Worm (Caenorhabditis elegans) whole organism, L1 larva: ENCODE results near the gene vig-1.
A peak's percentile ranks its signal among the peaks of the same experiment; 100 is the strongest.

Experiments
- C04F5.9 ChIP-seq: sonication (generic microtip); optimal IDR thresholded peaks from 2 replicates; lab custom pipeline; 2016; ENCODE audit warnings: missing genetic modification characterization, missing compliant biosample characterization
- Y116A8C.19 ChIP-seq: sonication (generic microtip); optimal IDR thresholded peaks from 2 replicates; lab custom pipeline; 2016; ENCODE audit warnings: missing compliant biosample characterization, missing genetic modification characterization, borderline replicate concordance
- aha-1 ChIP-seq: fragments of 150-350 bp; optimal IDR thresholded peaks from 2 replicates; lab custom pipeline; 2014; ENCODE audit warnings: missing biosample characterization, missing genetic modification characterization
- ama-1 ChIP-seq: fragments of 150-350 bp; optimal IDR thresholded peaks from 2 replicates; lab custom pipeline; 2014
- blmp-1 ChIP-seq: fragments of 150-350 bp; optimal IDR thresholded peaks from 2 replicates; lab custom pipeline; 2014; ENCODE audit warnings: missing biosample characterization, missing genetic modification characterization
- ceh-63 ChIP-seq: fragments of 200-800 bp; sonication (Bioruptor generic); optimal IDR thresholded peaks from 2 replicates; lab custom pipeline; 2018; ENCODE audit warnings: mild to moderate bottlenecking, missing genetic modification characterization, missing compliant biosample characterization
- ceh-8 ChIP-seq: fragments of 200-800 bp; sonication (Bioruptor generic); optimal IDR thresholded peaks from 2 replicates; lab custom pipeline; 2018; ENCODE audit warnings: mild to moderate bottlenecking, missing genetic modification characterization, moderate library complexity, missing compliant biosample characterization
- ces-1 ChIP-seq: fragments of 150-350 bp; optimal IDR thresholded peaks from 2 replicates; lab custom pipeline; 2014; ENCODE audit warnings: missing biosample characterization, missing genetic modification reagents, missing genetic modification characterization
- dsc-1 ChIP-seq: sonication (generic microtip); optimal IDR thresholded peaks from 2 replicates; lab custom pipeline; 2016; ENCODE audit warnings: mild to moderate bottlenecking, missing genetic modification characterization, missing compliant biosample characterization
- efl-1 ChIP-seq, 4 experiments: fragments of 150-350 bp; optimal IDR thresholded peaks in 3 of 4; peaks in 1 of 4; 1 replicate in 1 of 4; 2 replicates in 3 of 4; lab custom pipeline; 2014; ENCODE audit warnings: missing biosample characterization in 2 of 4, missing genetic modification characterization in 2 of 4, missing genetic modification reagents in 2 of 4
- efl-3 ChIP-seq: fragments of 200-800 bp; sonication (Bioruptor generic); optimal IDR thresholded peaks from 2 replicates; lab custom pipeline; 2018; ENCODE audit warnings: mild to moderate bottlenecking, missing genetic modification characterization, missing compliant biosample characterization
- egl-27 ChIP-seq, 2 experiments: fragments of 150-350 bp in 1 of 2; sonication (generic microtip); optimal IDR thresholded peaks; 3 replicates each; lab custom pipeline; 2017 to 2018; ENCODE audit warnings: missing biosample characterization in 2 of 2, missing genetic modification characterization in 2 of 2, missing genetic modification reagents in 2 of 2
- elt-3 ChIP-seq, 6 experiments: fragments of 150-350 bp in 1 of 6; sonication (generic microtip); optimal IDR thresholded peaks; 2 replicates each; lab custom pipeline; 2017 to 2018; ENCODE audit warnings: missing biosample characterization in 6 of 6, missing genetic modification characterization in 6 of 6, inconsistent platforms in 1 of 6
- fkh-10 ChIP-seq: sonication (generic microtip); optimal IDR thresholded peaks from 2 replicates; lab custom pipeline; 2017; ENCODE audit warnings: missing biosample characterization, missing genetic modification reagents, missing genetic modification characterization
- fkh-4 ChIP-seq: sonication (generic microtip); optimal IDR thresholded peaks from 2 replicates; lab custom pipeline; 2016; ENCODE audit warnings: missing compliant biosample characterization, missing genetic modification characterization, borderline replicate concordance
- fkh-8 ChIP-seq: sonication (generic microtip); optimal IDR thresholded peaks from 2 replicates; lab custom pipeline; 2016; ENCODE audit warnings: mild to moderate bottlenecking, missing genetic modification characterization, missing compliant biosample characterization
- fos-1 ChIP-seq: fragments of 150-350 bp; optimal IDR thresholded peaks from 2 replicates; lab custom pipeline; 2014; ENCODE audit warnings: missing biosample characterization, missing genetic modification characterization
- grh-1 ChIP-seq: fragments of 200-800 bp; sonication (Bioruptor generic); IDR thresholded peaks from 2 replicates; pipeline ENCODE4 v1.3.6; 2022; ENCODE audit warnings: missing genetic modification reagents, missing genetic modification characterization, missing compliant biosample characterization
- hlh-17 ChIP-seq: fragments of 200-800 bp; sonication (Bioruptor generic); optimal IDR thresholded peaks from 2 replicates; lab custom pipeline; 2018; ENCODE audit warnings: missing genetic modification characterization, mild to moderate bottlenecking, missing compliant biosample characterization, moderate library complexity, borderline replicate concordance
- hpl-2 ChIP-seq: fragments of 150-350 bp; optimal IDR thresholded peaks from 2 replicates; lab custom pipeline; 2014; ENCODE audit warnings: missing biosample characterization, missing genetic modification reagents, missing genetic modification characterization
- irx-1 ChIP-seq: sonication (generic microtip); optimal IDR thresholded peaks from 2 replicates; lab custom pipeline; 2016; ENCODE audit warnings: missing genetic modification characterization, missing compliant biosample characterization
- isw-1 ChIP-seq: fragments of 200-800 bp; sonication (Bioruptor generic); IDR thresholded peaks from 2 replicates; pipeline ENCODE4 v1.3.6; 2022; ENCODE audit warnings: missing genetic modification characterization, missing compliant biosample characterization
- lin-13 ChIP-seq: fragments of 150-350 bp; optimal IDR thresholded peaks from 2 replicates; lab custom pipeline; 2014; ENCODE audit warnings: missing biosample characterization, missing genetic modification reagents, missing genetic modification characterization
- lin-15B ChIP-seq: fragments of 150-350 bp; sonication (generic microtip); optimal IDR thresholded peaks from 3 replicates; lab custom pipeline; 2014; ENCODE audit warnings: missing biosample characterization, missing genetic modification characterization
- lin-39 ChIP-seq: fragments of 150-350 bp; optimal IDR thresholded peaks from 2 replicates; lab custom pipeline; 2014; ENCODE audit warnings: missing biosample characterization, missing genetic modification reagents, missing genetic modification characterization
- mab-9 ChIP-seq: fragments of 200-800 bp; sonication (Bioruptor generic); IDR thresholded peaks from 2 replicates; pipeline ENCODE4 v1.3.6; 2022; ENCODE audit warnings: missing genetic modification reagents, missing genetic modification characterization, missing compliant biosample characterization
- mef-2 ChIP-seq: fragments of 150-350 bp; optimal IDR thresholded peaks from 2 replicates; lab custom pipeline; 2014; ENCODE audit warnings: missing biosample characterization, missing genetic modification characterization
- mep-1 ChIP-seq: fragments of 150-350 bp; optimal IDR thresholded peaks from 2 replicates; lab custom pipeline; 2014; ENCODE audit warnings: missing biosample characterization, missing genetic modification characterization
- nhr-11 ChIP-seq: fragments of 150-350 bp; optimal IDR thresholded peaks from 2 replicates; lab custom pipeline; 2014; ENCODE audit warnings: missing biosample characterization, missing genetic modification characterization
- nhr-12 ChIP-seq: sonication (generic microtip); optimal IDR thresholded peaks from 2 replicates; lab custom pipeline; 2017; ENCODE audit warnings: missing biosample characterization, missing genetic modification characterization
- nhr-19 ChIP-seq: fragments of 200-800 bp; sonication (Bioruptor generic); conservative IDR thresholded peaks from 2 replicates; pipeline ENCODE4 v1.3.6; 2022; ENCODE audit warnings: missing genetic modification characterization, missing compliant biosample characterization
- nhr-237 ChIP-seq: fragments of 150-350 bp; optimal IDR thresholded peaks from 2 replicates; lab custom pipeline; 2014; ENCODE audit warnings: missing biosample characterization, missing genetic modification characterization
- nhr-71 ChIP-seq: sonication (generic microtip); optimal IDR thresholded peaks from 2 replicates; lab custom pipeline; 2016; ENCODE audit warnings: mild to moderate bottlenecking, missing genetic modification characterization, moderate library complexity, missing compliant biosample characterization
- nhr-76 ChIP-seq: sonication (generic microtip); optimal IDR thresholded peaks from 2 replicates; lab custom pipeline; 2017; ENCODE audit warnings: missing biosample characterization, missing genetic modification characterization
- nhr-77 ChIP-seq: fragments of 150-350 bp; optimal IDR thresholded peaks from 2 replicates; lab custom pipeline; 2014; ENCODE audit warnings: missing biosample characterization, missing genetic modification characterization
- nhr-84 ChIP-seq: sonication (generic microtip); optimal IDR thresholded peaks from 2 replicates; lab custom pipeline; 2017; ENCODE audit warnings: missing biosample characterization, missing genetic modification characterization
- nhr-85 ChIP-seq: sonication (generic microtip); peaks from one replicate; lab custom pipeline; 2016; ENCODE audit warnings: missing genetic modification characterization, inconsistent platforms, missing compliant biosample characterization
- pqm-1 ChIP-seq: sonication (generic microtip); optimal IDR thresholded peaks from 3 replicates; lab custom pipeline; 2017; ENCODE audit warnings: missing biosample characterization, missing genetic modification characterization
- skn-1 ChIP-seq: fragments of 150-350 bp; optimal IDR thresholded peaks from 2 replicates; lab custom pipeline; 2014; ENCODE audit warnings: missing biosample characterization, missing genetic modification characterization
- snpc-4 ChIP-seq: fragments of 150-350 bp; optimal IDR thresholded peaks from 2 replicates; lab custom pipeline; 2014; ENCODE audit warnings: missing biosample characterization, missing genetic modification characterization
- sptf-1 ChIP-seq: fragments of 150-350 bp; optimal IDR thresholded peaks from 2 replicates; lab custom pipeline; 2014; ENCODE audit warnings: missing biosample characterization, missing genetic modification characterization
- sup-37 ChIP-seq: fragments of 200-800 bp; sonication (Bioruptor generic); optimal IDR thresholded peaks from 2 replicates; lab custom pipeline; 2018; ENCODE audit warnings: mild to moderate bottlenecking, missing genetic modification characterization, missing compliant biosample characterization
- swsn-7 ChIP-seq: sonication (generic microtip); optimal IDR thresholded peaks from 2 replicates; lab custom pipeline; 2016; ENCODE audit warnings: missing genetic modification characterization, missing compliant biosample characterization
- tbx-2 ChIP-seq: sonication (generic microtip); optimal IDR thresholded peaks from 2 replicates; lab custom pipeline; 2016; ENCODE audit warnings: missing genetic modification characterization, missing compliant biosample characterization
- tlp-1 ChIP-seq: fragments of 150-350 bp; optimal IDR thresholded peaks from 2 replicates; lab custom pipeline; 2014; ENCODE audit warnings: missing biosample characterization, missing genetic modification characterization
- unc-30 ChIP-seq: sonication (generic microtip); optimal IDR thresholded peaks from 2 replicates; lab custom pipeline; 2017; ENCODE audit warnings: missing biosample characterization, missing genetic modification characterization
- unc-62 ChIP-seq: fragments of 150-350 bp; optimal IDR thresholded peaks from 2 replicates; lab custom pipeline; 2014; ENCODE audit warnings: missing biosample characterization, missing genetic modification reagents, missing genetic modification characterization
- unc-98 ChIP-seq: fragments of 200-800 bp; sonication (Bioruptor generic); IDR thresholded peaks from 2 replicates; pipeline ENCODE4 v1.3.6; 2022; ENCODE audit warnings: missing genetic modification characterization, missing compliant biosample characterization
- vab-15 ChIP-seq: sonication (generic microtip); optimal IDR thresholded peaks from 2 replicates; lab custom pipeline; 2017; ENCODE audit warnings: missing genotype, mild to moderate bottlenecking, missing genetic modification characterization, missing compliant biosample characterization
- xbp-1 ChIP-seq: sonication (generic microtip); optimal IDR thresholded peaks from 2 replicates; lab custom pipeline; 2016; ENCODE audit warnings: missing genetic modification characterization, missing compliant biosample characterization
- zip-4 ChIP-seq: fragments of 200-800 bp; sonication (Bioruptor generic); optimal IDR thresholded peaks from 2 replicates; lab custom pipeline; 2018; ENCODE audit warnings: mild to moderate bottlenecking, missing genetic modification characterization, moderate library complexity, missing compliant biosample characterization
- ztf-4 ChIP-seq: fragments of 150-350 bp; optimal IDR thresholded peaks from 2 replicates; lab custom pipeline; 2014; ENCODE audit warnings: missing biosample characterization, missing genetic modification characterization

vig-1 gene

ce11 chrII:1315245-1315644 is 5.6 kb upstream of the vig-1 start (continued):
- TF ChIP-seq blmp-1 (tag; lab: Kevin White, UChicago) (peak; percentile 91), aha-1 (no peak), unc-30 (tag; lab: Kevin White, UChicago) (no peak), mep-1 (tag; lab: Kevin White, UChicago) (no peak), grh-1 (GFP tag; lab: Robert Waterston, UW) (no peak), lin-13 (no peak), nhr-11 (no peak), mef-2 (tag; lab: Kevin White, UChicago) (no peak), nhr-76 (tag; lab: Kevin White, UChicago) (no peak), dsc-1 (tag; lab: Kevin White, UChicago) (no peak), fkh-10 (GFP tag; lab: Kevin White, UChicago) (peak; percentile 15), xbp-1 (tag; lab: Kevin White, UChicago) (no peak), egl-27 (tag; optimal IDR thresholded peaks at IDR 0.05; lab: Kevin White, UChicago) (no peak), nhr-71 (tag; lab: Kevin White, UChicago) (peak; percentile 23), snpc-4 (tag; lab: Kevin White, UChicago) (no peak), pqm-1 (tag; lab: Kevin White, UChicago) (no peak), tbx-2 (no peak), hlh-17 (no peak), efl-3 (GFP tag; lab: Kevin White, UChicago) (no peak), elt-3 (tag; optimal IDR thresholded peaks at IDR 0.05; lab: Kevin White, UChicago) (peak in 3 of 6 experiments; percentile 7 to 65 (median 17)), mab-9 (GFP tag; lab: Robert Waterston, UW) (no peak), Y116A8C.19 (no peak), ztf-4 (tag; lab: Kevin White, UChicago) (no peak), nhr-237 (tag; lab: Kevin White, UChicago) (no peak), efl-1 (optimal IDR thresholded peaks at IDR 0.05; lab: Kevin White, UChicago) (no peak), efl-1 (GFP tag; optimal IDR thresholded peaks at IDR 0.05 in 1 of 2; lab: Kevin White, UChicago) (peak in 1 of 2 experiments; percentile 30), sptf-1 (tag; lab: Kevin White, UChicago) (no peak), isw-1 (GFP tag; lab: Robert Waterston, UW) (no peak), ama-1 (lab: Kevin White, UChicago) (no peak), lin-15B (tag; lab: Kevin White, UChicago) (no peak), sup-37 (no peak), unc-62 (GFP tag; lab: Kevin White, UChicago) (no peak), C04F5.9 (tag; lab: Kevin White, UChicago) (no peak), fos-1 (tag; lab: Kevin White, UChicago) (no peak)

ce11 chrII:1320412-1320811 is 425 bp upstream of the vig-1 start:
- TF ChIP-seq egl-27 (tag; optimal IDR thresholded peaks at IDR 0.05; lab: Kevin White, UChicago) (no peak), nhr-11 (peak; percentile 79), blmp-1 (tag; lab: Kevin White, UChicago) (peak; percentile 88), lin-39 (tag; lab: Kevin White, UChicago) (peak; percentile 85), vab-15 (tag; lab: Kevin White, UChicago) (peak; percentile 91), nhr-19 (GFP tag; lab: Robert Waterston, UW) (peak; percentile 96), dsc-1 (tag; lab: Kevin White, UChicago) (peak; percentile 95), unc-98 (peak; percentile 70; the same call in 1 of the 2 replicates), fkh-10 (GFP tag; lab: Kevin White, UChicago) (peak; percentile 84), nhr-85 (tag; lab: Kevin White, UChicago) (peak; percentile 97), skn-1 (peak; percentile 92), hlh-17 (no peak), ces-1 (GFP tag; lab: Kevin White, UChicago) (no peak), mep-1 (tag; lab: Kevin White, UChicago) (peak; percentile 97), ceh-63 (GFP tag; lab: Kevin White, UChicago) (no peak), unc-30 (tag; lab: Kevin White, UChicago) (no peak), ceh-8 (GFP tag; lab: Kevin White, UChicago) (peak; percentile 86), fkh-8 (tag; lab: Kevin White, UChicago) (peak; percentile 98), pqm-1 (tag; lab: Kevin White, UChicago) (peak; percentile 68), swsn-7 (tag; lab: Kevin White, UChicago) (peak; percentile 96), Y116A8C.19 (no peak), tlp-1 (tag; lab: Kevin White, UChicago) (no peak), hpl-2 (peak; percentile 78), fkh-4 (no peak), nhr-12 (tag; lab: Kevin White, UChicago) (no peak), sptf-1 (tag; lab: Kevin White, UChicago) (no peak), zip-4 (peak; percentile 85), ztf-4 (tag; lab: Kevin White, UChicago) (peak; percentile 75), nhr-84 (tag; lab: Kevin White, UChicago) (peak; percentile 72), nhr-77 (tag; lab: Kevin White, UChicago) (peak; percentile 95), irx-1 (tag; lab: Kevin White, UChicago) (peak; percentile 88)
